Fruit fly (Drosophila melanogaster) whole organism: ENCODE measurements around the gene CG2983.

Experiments
- EcR ChIP-seq, 2 experiments: fragments of >200 bp; optimal IDR thresholded peaks; 2 replicates each; lab custom pipeline; 2017; ENCODE audit warnings: missing biosample characterization in 2 of 2, missing genetic modification characterization in 2 of 2, missing genetic modification reagents in 2 of 2
- psq ChIP-seq: fragments of >200 bp; optimal IDR thresholded peaks from 2 replicates; lab custom pipeline; 2017
- usp ChIP-seq: fragments of >200 bp; optimal IDR thresholded peaks from 2 replicates; lab custom pipeline; 2017; ENCODE audit warnings: missing biosample characterization, missing genetic modification characterization, mixed read lengths

- no peak for TF ChIP-seq EcR (GFP tag; optimal IDR thresholded peaks at IDR 0.05; lab: Kevin White, UChicago)
- TF ChIP-seq psq (lab: Kevin White, UChicago): no peak
- TF ChIP-seq usp (GFP tag; lab: Kevin White, UChicago): no peak
Measured at dm6 chr2L:2855773-2856615, 8.6 kb downstream of the CG2983 start, which contains the start of the genes CG3104 and RpS21.
